Worm (Caenorhabditis elegans) whole organism, L3 larva: ENCODE data around the gene skr-18.

Experiments
- ama-1 ChIP-seq: fragments of 150-350 bp; optimal IDR thresholded peaks from 2 replicates; lab custom pipeline; 2018
- egl-5 ChIP-seq: fragments of 150-350 bp; optimal IDR thresholded peaks from 2 replicates; lab custom pipeline; 2017; ENCODE audit warnings: missing biosample characterization, missing genetic modification reagents, missing genetic modification characterization, inconsistent platforms
- mdl-1 ChIP-seq: fragments of 150-350 bp; optimal IDR thresholded peaks from 2 replicates; lab custom pipeline; 2014; ENCODE audit warnings: missing biosample characterization, missing genetic modification characterization

ce11 chrIV:756421-756820, 38.8 kb downstream of the skr-18 start, which contains the start of gene srt-23:
- TF ChIP-seq egl-5 (tag; lab: Kevin White, UChicago) (no peak), mdl-1 (tag; lab: Kevin White, UChicago) (no peak), ama-1 (lab: Kevin White, UChicago) (no peak)
